Fruit fly (Drosophila melanogaster) whole organism: ENCODE results near the gene CG17104.

Experiments
- EcR ChIP-seq, 2 experiments: fragments of >200 bp; optimal IDR thresholded peaks; 2 replicates each; lab custom pipeline; 2017; ENCODE audit warnings: missing biosample characterization in 2 of 2, missing genetic modification characterization in 2 of 2, missing genetic modification reagents in 2 of 2
- psq ChIP-seq: fragments of >200 bp; optimal IDR thresholded peaks from 2 replicates; lab custom pipeline; 2017
- usp ChIP-seq: fragments of >200 bp; optimal IDR thresholded peaks from 2 replicates; lab custom pipeline; 2017; ENCODE audit warnings: missing biosample characterization, missing genetic modification characterization, mixed read lengths

dm6 chr2L:10694053-10694618, 17.1 kb downstream of the CG17104 start, which contains the start of gene CG17108:
- TF ChIP-seq psq (lab: Kevin White, UChicago) (no peak), usp (GFP tag; lab: Kevin White, UChicago) (no peak), EcR (GFP tag; optimal IDR thresholded peaks at IDR 0.05; lab: Kevin White, UChicago) (no peak)
